Worm (Caenorhabditis elegans): ENCODE results near the gene Y39G8B.13.

Y39G8B.13 gene

ce11 chrII:13972199-13972598 lies 10.6 kb downstream of the Y39G8B.13 start:
- no peak for TF ChIP-seq him-1 (tag; optimal IDR thresholded peaks at IDR 0.05)
- no peak for TF ChIP-seq dao-5 (tag; optimal IDR thresholded peaks at IDR 0.05)
- TF ChIP-seq W03F9.2 (tag; optimal IDR thresholded peaks at IDR 0.05): no peak

ce11 chrII:13968979-13969378 lies 13.9 kb downstream of the Y39G8B.13 start, which contains the start of gene sre-43:
Gene sre-43 (minus strand): TSS chrII:13969079.
- no peak for TF ChIP-seq dao-5 (tag; optimal IDR thresholded peaks at IDR 0.05)

- TF ChIP-seq him-1 (tag; optimal IDR thresholded peaks at IDR 0.05) (no peak), W03F9.2 (tag; optimal IDR thresholded peaks at IDR 0.05) (no peak), dao-5 (tag; optimal IDR thresholded peaks at IDR 0.05) (no peak)
Measured at ce11 chrII:13966242-13966641, 16.6 kb downstream of the Y39G8B.13 start, which contains the start of gene W07G1.7. Gene W07G1.7 (minus strand): TSS chrII:13966342.

ce11 chrII:13964325-13964724 lies 18.5 kb downstream of the Y39G8B.13 start:
- TF ChIP-seq W03F9.2 (tag; optimal IDR thresholded peaks at IDR 0.05) (no peak), dao-5 (tag; optimal IDR thresholded peaks at IDR 0.05) (no peak)

ce11 chrII:13962319-13962718 lies 20.5 kb downstream of the Y39G8B.13 start, which contains the start of gene rpi-1:
Gene rpi-1 (minus strand): TSS chrII:13962419.
- TF ChIP-seq dao-5 (tag; optimal IDR thresholded peaks at IDR 0.05) (no peak), W03F9.2 (tag; optimal IDR thresholded peaks at IDR 0.05) (no peak), him-1 (tag; optimal IDR thresholded peaks at IDR 0.05) (no peak)

ce11 chrII:13961567-13961966 lies 21.3 kb downstream of the Y39G8B.13 start:
- TF ChIP-seq him-1 (tag; optimal IDR thresholded peaks at IDR 0.05): no peak
- TF ChIP-seq W03F9.2 (tag; optimal IDR thresholded peaks at IDR 0.05): no peak
- no peak for TF ChIP-seq dao-5 (tag; optimal IDR thresholded peaks at IDR 0.05)

ce11 chrII:13958359-13958758 lies 24.5 kb downstream of the Y39G8B.13 start:
- TF ChIP-seq him-1 (tag; optimal IDR thresholded peaks at IDR 0.05) (no peak), W03F9.2 (tag; optimal IDR thresholded peaks at IDR 0.05) (no peak), dao-5 (tag; optimal IDR thresholded peaks at IDR 0.05) (no peak)

- no peak for TF ChIP-seq W03F9.2 (tag; optimal IDR thresholded peaks at IDR 0.05)
- no peak for TF ChIP-seq him-1 (tag; optimal IDR thresholded peaks at IDR 0.05)
- no peak for TF ChIP-seq dao-5 (tag; optimal IDR thresholded peaks at IDR 0.05)
Measured at ce11 chrII:13957437-13957836, 25.4 kb downstream of the Y39G8B.13 start, which contains the start of gene zip-3. Gene zip-3 (minus strand): TSS chrII:13957457.

- TF ChIP-seq dao-5 (tag; optimal IDR thresholded peaks at IDR 0.05) (no peak), him-1 (tag; optimal IDR thresholded peaks at IDR 0.05) (no peak), W03F9.2 (tag; optimal IDR thresholded peaks at IDR 0.05) (no peak)
Measured at ce11 chrII:13956529-13956928, 26.3 kb downstream of the Y39G8B.13 start.

- TF ChIP-seq him-1 (tag; optimal IDR thresholded peaks at IDR 0.05): no peak
- no peak for TF ChIP-seq dao-5 (tag; optimal IDR thresholded peaks at IDR 0.05)
- TF ChIP-seq W03F9.2 (tag; optimal IDR thresholded peaks at IDR 0.05): no peak
Measured at ce11 chrII:13954979-13955378, 27.9 kb downstream of the Y39G8B.13 start.

- TF ChIP-seq W03F9.2 (tag; optimal IDR thresholded peaks at IDR 0.05) (no peak), him-1 (tag; optimal IDR thresholded peaks at IDR 0.05) (no peak), dao-5 (tag; optimal IDR thresholded peaks at IDR 0.05) (no peak)
Measured at ce11 chrII:13954077-13954476, 28.8 kb downstream of the Y39G8B.13 start.

ce11 chrII:13951986-13952385 lies 30.9 kb downstream of the Y39G8B.13 start:
- TF ChIP-seq dao-5 (tag; optimal IDR thresholded peaks at IDR 0.05): no peak
- TF ChIP-seq him-1 (tag; optimal IDR thresholded peaks at IDR 0.05): no peak
- TF ChIP-seq W03F9.2 (tag; optimal IDR thresholded peaks at IDR 0.05): no peak

- no peak for TF ChIP-seq W03F9.2 (tag; optimal IDR thresholded peaks at IDR 0.05)
- no peak for TF ChIP-seq him-1 (tag; optimal IDR thresholded peaks at IDR 0.05)
- no peak for TF ChIP-seq dao-5 (tag; optimal IDR thresholded peaks at IDR 0.05)
Measured at ce11 chrII:13949290-13949689, 33.6 kb downstream of the Y39G8B.13 start, which contains the start of gene sre-44. Gene sre-44 (plus strand): TSS chrII:13949590.

- no peak for TF ChIP-seq W03F9.2 (tag; optimal IDR thresholded peaks at IDR 0.05)
- no peak for TF ChIP-seq him-1 (tag; optimal IDR thresholded peaks at IDR 0.05)
- TF ChIP-seq dao-5 (tag; optimal IDR thresholded peaks at IDR 0.05): no peak
Measured at ce11 chrII:13945527-13945926, 37.3 kb downstream of the Y39G8B.13 start.

- TF ChIP-seq W03F9.2 (tag; optimal IDR thresholded peaks at IDR 0.05) (no peak), dao-5 (tag; optimal IDR thresholded peaks at IDR 0.05) (no peak), him-1 (tag; optimal IDR thresholded peaks at IDR 0.05) (no peak)
Measured at ce11 chrII:13939531-13939930, 43.3 kb downstream of the Y39G8B.13 start, which contains the start of gene W07G1.1. Gene W07G1.1 (minus strand): TSS chrII:13939631.
